Worm (Caenorhabditis elegans): ENCODE results near the gene efn-3.

DNA sequence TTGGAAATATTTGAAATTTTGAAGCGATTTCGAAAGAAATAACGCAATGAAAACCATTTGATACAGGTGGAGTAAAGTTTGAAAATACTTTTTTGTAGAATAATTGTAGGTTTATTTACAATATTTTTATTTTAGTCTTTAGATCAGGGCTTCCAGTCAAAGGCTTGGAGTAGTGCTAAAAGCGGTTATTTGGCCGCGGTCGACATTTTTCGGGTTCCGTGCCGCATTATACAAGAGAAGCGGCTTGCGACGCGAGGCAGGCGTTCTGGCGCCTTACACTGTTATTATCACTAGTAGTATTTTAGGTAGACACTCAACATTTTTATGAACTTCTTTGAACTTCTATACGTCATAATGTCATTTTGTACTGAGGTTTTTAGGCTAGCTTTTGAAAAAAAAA is 29.2 kb upstream of the efn-3 start:
- TF ChIP-seq lin-11 (tag; optimal IDR thresholded peaks at IDR 0.05) = no peak
- no peak for TF ChIP-seq pat-9 (tag; optimal IDR thresholded peaks at IDR 0.05)
